Worm (Caenorhabditis elegans): ENCODE measurements around the gene fbxa-59.

The fbxa-59 gene

DNA sequence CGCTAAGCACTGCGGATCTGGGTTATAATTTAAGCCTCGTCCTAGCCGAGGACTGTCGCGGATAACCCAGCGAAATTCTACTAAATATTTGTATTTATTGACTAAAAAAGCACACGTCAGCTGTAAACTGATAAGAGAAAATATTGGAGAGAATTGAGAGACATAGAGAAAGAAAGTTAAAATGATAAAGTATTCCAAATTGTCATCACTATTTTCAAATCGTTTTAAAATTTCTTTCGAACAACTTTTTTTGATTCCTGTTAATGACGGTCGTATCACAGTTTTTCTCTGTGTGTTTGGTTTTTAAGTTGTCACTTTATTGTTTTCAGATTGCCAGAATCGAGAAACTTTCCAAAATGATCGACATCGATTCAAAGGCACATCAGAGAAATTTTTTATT is 18.7 kb upstream of the fbxa-59 start, which contains the start of gene fbxa-51 (continued):
- TF ChIP-seq D1046.2 (GFP tag; IDR thresholded peaks at IDR 0.05), result no peak
- TF ChIP-seq nhr-102 (tag; optimal IDR thresholded peaks at IDR 0.05), result no peak
- no peak for TF ChIP-seq F26F4.8 (GFP tag; conservative IDR thresholded peaks at IDR 0.05)
- TF ChIP-seq attf-4 (tag; optimal IDR thresholded peaks at IDR 0.05), result no peak
- TF ChIP-seq hmg-1.1 (GFP tag; IDR thresholded peaks at IDR 0.05), result no peak
- TF ChIP-seq dmd-6 (GFP tag; IDR thresholded peaks at IDR 0.05), result peak; percentile 47; the same call in 1 of the 2 replicates
- TF ChIP-seq ztf-7 (tag; optimal IDR thresholded peaks at IDR 0.05), result no peak
- no peak for TF ChIP-seq ceh-28 (tag; optimal IDR thresholded peaks at IDR 0.05)
- no peak for TF ChIP-seq nhr-11 (tag; optimal IDR thresholded peaks at IDR 0.05)
- no peak for TF ChIP-seq hlh-30 (tag; optimal IDR thresholded peaks at IDR 0.05; ENCODE audit: insufficient read depth)
- no peak for TF ChIP-seq aly-2 (tag; optimal IDR thresholded peaks at IDR 0.05)
- no peak for TF ChIP-seq nhr-10 (tag; optimal IDR thresholded peaks at IDR 0.05)

DNA sequence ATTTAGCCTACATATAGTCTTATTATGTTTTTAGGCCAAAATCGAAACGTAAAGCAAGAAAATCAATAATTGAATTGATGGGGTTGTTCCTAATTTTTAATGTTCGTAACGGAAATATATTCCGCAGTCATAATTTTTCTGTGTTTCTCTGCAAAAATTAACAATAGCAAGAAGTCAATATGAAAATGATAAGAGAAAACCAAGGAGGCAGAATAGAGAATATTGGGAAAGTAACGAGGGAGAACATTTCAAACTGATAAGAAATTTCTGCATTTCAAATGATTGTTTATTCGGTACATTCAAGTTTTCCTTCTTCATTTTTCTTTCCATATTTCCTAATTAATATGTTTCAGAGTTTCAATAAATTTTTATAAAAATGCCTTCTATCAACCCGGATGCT is 12.7 kb upstream of the fbxa-59 start, which contains the start of gene fbxa-54:
fbxa-54 (plus strand) TSS at position 354 of the 400 bp plus-strand sequence.
- TF ChIP-seq dve-1 (tag; optimal IDR thresholded peaks at IDR 0.05; ENCODE audit: insufficient read depth) (no peak), unc-39 (tag; optimal IDR thresholded peaks at IDR 0.05) (no peak), lin-38 (GFP tag; IDR thresholded peaks at IDR 0.05) (no peak), ceh-82 (tag; optimal IDR thresholded peaks at IDR 0.05) (no peak), ztf-7 (tag; optimal IDR thresholded peaks at IDR 0.05) (no peak), mxl-2 (GFP tag; conservative IDR thresholded peaks at IDR 0.05) (no peak), dmd-9 (GFP tag; IDR thresholded peaks at IDR 0.05) (no peak), daf-8 (GFP tag; IDR thresholded peaks at IDR 0.05) (no peak), madf-5 (GFP tag; IDR thresholded peaks at IDR 0.05) (no peak), nhr-25 (tag; optimal IDR thresholded peaks at IDR 0.05; ENCODE audit: borderline replicate concordance, insufficient read depth) (no peak), R02D3.7 (tag; optimal IDR thresholded peaks at IDR 0.05) (no peak), mes-2 (tag; optimal IDR thresholded peaks at IDR 0.05; ENCODE audit: poor library complexity, severe bottlenecking) (no peak), nhr-10 (tag; optimal IDR thresholded peaks at IDR 0.05) (no peak), hif-1 (tag; optimal IDR thresholded peaks at IDR 0.05) (no peak), daf-16 (GFP tag; optimal IDR thresholded peaks at IDR 0.05) (no peak), daf-16 (tag; optimal IDR thresholded peaks at IDR 0.05) (peak; percentile 73), Y5F2A.4 (GFP tag; optimal IDR thresholded peaks at IDR 0.05) (no peak), lin-1 (GFP tag; IDR thresholded peaks at IDR 0.05) (no peak), nhr-28 (tag; optimal IDR thresholded peaks at IDR 0.05) (peak; percentile 79), ces-1 (GFP tag; optimal IDR thresholded peaks at IDR 0.05) (no peak), aha-1 (tag) (no peak), mxl-3 (GFP tag; optimal IDR thresholded peaks at IDR 0.05) (no peak), duxl-1 (tag; optimal IDR thresholded peaks at IDR 0.05; ENCODE audit: poor library complexity) (no peak), hlh-11 (tag; optimal IDR thresholded peaks at IDR 0.05) (peak; percentile 20), ceh-20 (GFP tag; IDR thresholded peaks at IDR 0.05) (no peak), Y48G9A.11 (GFP tag; IDR thresholded peaks at IDR 0.05) (no peak), mdt-29 (GFP tag; IDR thresholded peaks at IDR 0.05) (no peak), pqm-1 (tag; optimal IDR thresholded peaks at IDR 0.05) (peak; percentile 96), lim-7 (GFP tag; IDR thresholded peaks at IDR 0.05) (no peak), F37D6.2 (tag; optimal IDR thresholded peaks at IDR 0.05) (no peak), spr-1 (tag; optimal IDR thresholded peaks at IDR 0.05) (no peak), nhr-102 (tag; optimal IDR thresholded peaks at IDR 0.05) (no peak), Y75B8A.6 (GFP tag; IDR thresholded peaks at IDR 0.05) (no peak), hlh-30 (tag; optimal IDR thresholded peaks at IDR 0.05; ENCODE audit: insufficient read depth) (no peak), F44E2.7 (GFP tag; IDR thresholded peaks at IDR 0.05) (no peak), sdz-12 (GFP tag; optimal IDR thresholded peaks at IDR 0.05) (no peak), mep-1 (tag; optimal IDR thresholded peaks at IDR 0.05) (no peak), dmd-6 (GFP tag; IDR thresholded peaks at IDR 0.05) (peak; percentile 44; the same call in 1 of the 2 replicates), nhr-237 (tag; optimal IDR thresholded peaks at IDR 0.05) (no peak)

Data from whole organism, L4 larva.